Worm (Caenorhabditis elegans): ENCODE data around the gene pat-3.
A peak's percentile ranks its signal among the peaks of the same experiment; 100 is the strongest.

pat-3 gene

DNA sequence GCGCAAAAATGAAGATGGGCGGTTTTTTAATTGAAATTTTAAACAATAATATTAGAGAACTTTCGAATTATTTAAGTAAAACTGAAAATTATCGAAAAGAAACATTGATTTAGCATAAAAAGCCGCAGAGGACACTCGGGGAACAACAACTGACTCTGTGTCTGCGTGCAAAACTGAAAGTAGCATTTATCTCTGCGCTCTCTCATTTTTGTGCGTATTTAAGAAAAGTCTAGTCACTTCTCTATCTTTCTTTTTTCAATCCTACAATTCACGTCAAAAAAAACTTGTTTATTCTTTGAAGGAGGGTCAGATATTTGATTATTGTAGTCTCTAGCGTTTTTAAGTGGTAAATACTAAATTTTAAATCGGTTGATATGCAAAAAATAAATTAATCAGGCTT lies 5.7 kb downstream of the pat-3 start:
- TF ChIP-seq mes-4 (tag; optimal IDR thresholded peaks at IDR 0.05) (no peak), hmg-1.2 (GFP tag; IDR thresholded peaks at IDR 0.05) (peak; percentile 54; the same call in 1 of the 2 replicates), mcd-1 (GFP tag; IDR thresholded peaks at IDR 0.05) (no peak), ama-1 (optimal IDR thresholded peaks at IDR 0.05) (no peak), ama-1 (GFP tag; optimal IDR thresholded peaks at IDR 0.05) (no peak), lir-1 (GFP tag; conservative IDR thresholded peaks at IDR 0.05) (no peak), hmg-20 (GFP tag; IDR thresholded peaks at IDR 0.05) (no peak), let-607 (tag; optimal IDR thresholded peaks at IDR 0.05) (no peak), lin-40 (tag; optimal IDR thresholded peaks at IDR 0.05) (peak; percentile 32), snpc-1.1 (tag; optimal IDR thresholded peaks at IDR 0.05; ENCODE audit: insufficient read depth) (no peak), ceh-27 (GFP tag; optimal IDR thresholded peaks at IDR 0.05) (no peak), F23B12.7 (tag; optimal IDR thresholded peaks at IDR 0.05; ENCODE audit: insufficient read depth) (no peak), attf-5 (GFP tag; optimal IDR thresholded peaks at IDR 0.05) (peak; percentile 6), nhr-90 (tag; optimal IDR thresholded peaks at IDR 0.05) (no peak), hlh-26 (GFP tag; conservative IDR thresholded peaks at IDR 0.05) (no peak), B0336.3 (GFP tag; IDR thresholded peaks at IDR 0.05) (no peak), aptf-2 (GFP tag; conservative IDR thresholded peaks at IDR 0.05) (no peak), ekl-4 (GFP tag; IDR thresholded peaks at IDR 0.05) (no peak), hsf-1 (GFP tag; IDR thresholded peaks at IDR 0.05) (no peak), ztf-26 (tag; optimal IDR thresholded peaks at IDR 0.05) (no peak), sea-2 (GFP tag; IDR thresholded peaks at IDR 0.05) (no peak), ztf-28 (GFP tag; IDR thresholded peaks at IDR 0.05) (no peak), xnd-1 (tag; optimal IDR thresholded peaks at IDR 0.05) (no peak), tbx-9 (tag; optimal IDR thresholded peaks at IDR 0.05; ENCODE audit: borderline replicate concordance) (no peak), zfh-2 (GFP tag; conservative IDR thresholded peaks at IDR 0.05) (no peak), nfyb-1 (GFP tag; IDR thresholded peaks at IDR 0.05) (no peak), lsl-1 (GFP tag; optimal IDR thresholded peaks at IDR 0.05) (no peak), Y53G8AR.9 (GFP tag; conservative IDR thresholded peaks at IDR 0.05) (0 out of 2 replicates have a peak, but pooled peaks have one; percentile 58), attf-3 (GFP tag; conservative IDR thresholded peaks at IDR 0.05) (no peak), somi-1 (GFP tag; optimal IDR thresholded peaks at IDR 0.05) (peak; percentile 7), cebp-2 (GFP tag; IDR thresholded peaks at IDR 0.05) (no peak), pha-4 (tag; optimal IDR thresholded peaks at IDR 0.05) (no peak), repo-1 (tag; optimal IDR thresholded peaks at IDR 0.05) (no peak), cebp-1 (GFP tag; IDR thresholded peaks at IDR 0.05) (no peak), cebp-1 (tag; optimal IDR thresholded peaks at IDR 0.05) (peak; percentile 36), let-526 (GFP tag; IDR thresholded peaks at IDR 0.05) (no peak), mel-28 (tag; optimal IDR thresholded peaks at IDR 0.05; ENCODE audit: borderline replicate concordance) (no peak), chd-7 (tag; optimal IDR thresholded peaks at IDR 0.05) (no peak), F57A8.1 (GFP tag; optimal IDR thresholded peaks at IDR 0.05) (no peak), K12H6.12 (tag; optimal IDR thresholded peaks at IDR 0.05) (peak; percentile 2), nhr-80 (tag; optimal IDR thresholded peaks at IDR 0.05) (no peak), tlf-1 (GFP tag; optimal IDR thresholded peaks at IDR 0.05) (no peak), B0035.1 (tag; optimal IDR thresholded peaks at IDR 0.05) (no peak)

All from whole organism, young adult.